Worm (Caenorhabditis elegans) whole organism, L3 larva: ENCODE results near the gene C02B8.3.

Source experiments
- ceh-82 ChIP-seq: fragments of 150-350 bp; optimal IDR thresholded peaks from 2 replicates; lab custom pipeline; 2014; ENCODE audit warnings: missing biosample characterization, missing genetic modification characterization
- elt-1 ChIP-seq: fragments of 150-350 bp; optimal IDR thresholded peaks from 2 replicates; lab custom pipeline; 2014; ENCODE audit warnings: missing biosample characterization, missing genetic modification characterization
- lin-39 ChIP-seq: fragments of 150-350 bp; optimal IDR thresholded peaks from 2 replicates; lab custom pipeline; 2018; ENCODE audit warnings: missing biosample characterization, missing genetic modification reagents, missing genetic modification characterization
- lsy-12 ChIP-seq: sonication (generic microtip); optimal IDR thresholded peaks from 2 replicates; lab custom pipeline; 2016; ENCODE audit warnings: mild to moderate bottlenecking, missing genetic modification characterization, missing compliant biosample characterization
- nhr-11 ChIP-seq: fragments of 150-350 bp; optimal IDR thresholded peaks from 2 replicates; lab custom pipeline; 2014; ENCODE audit warnings: missing biosample characterization, missing genetic modification characterization
- nhr-12 ChIP-seq: fragments of 150-350 bp; optimal IDR thresholded peaks from 2 replicates; lab custom pipeline; 2014; ENCODE audit warnings: missing biosample characterization, missing genetic modification characterization
- nhr-23 ChIP-seq: fragments of 150-350 bp; optimal IDR thresholded peaks from 2 replicates; lab custom pipeline; 2014; ENCODE audit warnings: missing biosample characterization, missing genetic modification reagents, missing genetic modification characterization
- nhr-28 ChIP-seq: fragments of 150-350 bp; optimal IDR thresholded peaks from 2 replicates; lab custom pipeline; 2014; ENCODE audit warnings: missing biosample characterization, missing genetic modification characterization
- ztf-11 ChIP-seq: fragments of 150-350 bp; optimal IDR thresholded peaks from 2 replicates; lab custom pipeline; 2014; ENCODE audit warnings: missing biosample characterization, missing genetic modification characterization
- ztf-4 ChIP-seq: fragments of 150-350 bp; optimal IDR thresholded peaks from 2 replicates; lab custom pipeline; 2014; ENCODE audit warnings: missing biosample characterization, missing genetic modification characterization

DNA sequence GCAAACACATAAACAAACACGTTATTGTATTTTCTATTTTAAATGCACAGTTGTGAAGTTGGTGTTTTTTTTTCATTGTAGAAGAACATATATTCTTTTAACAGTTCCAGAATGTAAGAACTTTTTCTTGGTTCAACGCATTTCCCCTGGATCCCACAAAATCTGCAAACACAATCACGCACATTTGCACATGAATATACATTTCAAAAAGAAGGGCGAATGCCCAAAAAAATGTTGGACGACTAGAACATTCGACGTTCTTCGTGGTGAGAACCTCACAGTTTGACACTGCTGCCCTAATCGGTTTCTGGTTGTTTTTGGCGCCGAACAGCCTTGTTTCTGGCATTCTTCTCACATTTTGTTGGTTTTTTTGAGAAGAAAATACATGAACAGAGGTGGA lies 29.7 kb upstream of the C02B8.3 start:
- TF ChIP-seq elt-1 (tag; lab: Kevin White, UChicago): no peak
- TF ChIP-seq lsy-12 (tag; lab: Kevin White, UChicago): no peak
- no peak for TF ChIP-seq ztf-4
- no peak for TF ChIP-seq ceh-82 (tag; lab: Kevin White, UChicago)
- TF ChIP-seq nhr-12 (tag; lab: Kevin White, UChicago): no peak
- peak; percentile 51 for TF ChIP-seq lin-39 (tag; lab: Kevin White, UChicago)
- peak; percentile 3 for TF ChIP-seq nhr-23 (tag; lab: Kevin White, UChicago)
- no peak for TF ChIP-seq nhr-28 (tag; lab: Kevin White, UChicago)
- TF ChIP-seq ztf-11 (tag; lab: Kevin White, UChicago): no peak
- TF ChIP-seq nhr-11: no peak
